Fruit fly (Drosophila melanogaster): Measurements from ENCODE around the gene Set8.

DNA sequence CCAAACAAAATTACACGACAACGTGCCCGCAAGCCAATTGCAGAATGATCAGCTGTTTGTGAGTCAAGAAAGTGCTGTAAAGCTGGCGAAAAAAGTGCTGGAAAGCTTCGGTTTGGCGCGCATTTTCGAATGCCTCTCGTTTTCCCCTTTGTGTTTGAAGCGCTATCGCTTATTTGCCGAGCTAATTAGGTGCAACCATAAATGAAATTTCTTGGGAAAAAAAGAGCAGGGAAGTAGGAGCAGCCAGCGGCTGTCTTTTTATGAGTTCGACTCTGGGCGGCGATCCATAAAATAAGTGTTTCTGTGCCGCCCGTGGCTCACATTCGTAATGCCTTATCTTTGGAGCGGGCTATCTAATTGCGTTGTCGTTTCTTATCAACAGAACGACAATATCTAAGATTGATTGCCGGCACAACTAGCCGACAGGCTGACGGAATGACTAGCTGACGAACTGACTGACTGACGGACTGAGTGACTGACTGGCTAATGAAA, 45.9 kb downstream of the Set8 start, which contains the start of gene Dnaaf5:
- no peak for TF ChIP-seq CG8159 (tag; optimal IDR thresholded peaks at IDR 0.05)
- no peak for TF ChIP-seq Ets98B (GFP tag; IDR thresholded peaks at IDR 0.05)
- no peak for TF ChIP-seq CG17806 (tag; optimal IDR thresholded peaks at IDR 0.05)
- no peak for TF ChIP-seq CG14655 (GFP tag; optimal IDR thresholded peaks at IDR 0.05)
- TF ChIP-seq CG8301 (tag; optimal IDR thresholded peaks at IDR 0.05): no peak
- no peak for TF ChIP-seq CG10348 (GFP tag; IDR thresholded peaks at IDR 0.05)
